Worm (Caenorhabditis elegans) whole organism, L4 larva: ENCODE measurements around the gene grd-8.
A peak's percentile ranks its signal among the peaks of the same experiment; 100 is the strongest.

ENCODE experiments used
- F10B5.3 ChIP-seq: sonication (generic microtip); optimal IDR thresholded peaks from 2 replicates; lab custom pipeline; 2016; ENCODE audit warnings: mild to moderate bottlenecking, missing genetic modification characterization, missing compliant biosample characterization
- aha-1 ChIP-seq: fragments of 150-350 bp; peaks from one replicate; lab custom pipeline; 2014; ENCODE audit warnings: missing biosample characterization, missing genetic modification characterization
- ama-1 ChIP-seq: fragments of 150-350 bp; optimal IDR thresholded peaks from 2 replicates; lab custom pipeline; 2014; ENCODE audit warnings: inconsistent platforms, mixed read lengths
- ctbp-1 ChIP-seq: fragments of 200-800 bp; sonication (Bioruptor generic); IDR thresholded peaks from 2 replicates; pipeline ENCODE4 v1.3.6; 2022; ENCODE audit warnings: missing genetic modification reagents, missing genetic modification characterization, missing compliant biosample characterization
- daf-12 ChIP-seq: fragments of 150-350 bp; optimal IDR thresholded peaks from 2 replicates; lab custom pipeline; 2014; ENCODE audit warnings: missing biosample characterization, missing genetic modification reagents, missing genetic modification characterization
- egl-27 ChIP-seq: sonication (generic microtip); optimal IDR thresholded peaks from 3 replicates; lab custom pipeline; 2017; ENCODE audit warnings: missing biosample characterization, missing genetic modification reagents, missing genetic modification characterization
- lin-29 ChIP-seq: fragments of 200-800 bp; sonication (Bioruptor generic); IDR thresholded peaks from 2 replicates; pipeline ENCODE4 v1.3.6; 2022; ENCODE audit warnings: missing genetic modification reagents, missing genetic modification characterization, missing compliant biosample characterization
- mes-2 ChIP-seq: sonication (generic microtip); optimal IDR thresholded peaks from 2 replicates; lab custom pipeline; 2016; ENCODE audit warnings: missing genotype, mild to moderate bottlenecking, missing genetic modification characterization, missing compliant biosample characterization; ENCODE audit not compliant: poor library complexity, severe bottlenecking
- nhr-237 ChIP-seq: sonication (generic microtip); optimal IDR thresholded peaks from 2 replicates; lab custom pipeline; 2017; ENCODE audit warnings: missing biosample characterization, missing genetic modification characterization
- pha-4 ChIP-seq, 2 experiments: fragments of 150-350 bp in 1 of 2; fragments of 200-800 bp in 1 of 2; sonication (Bioruptor generic) in 1 of 2; IDR thresholded peaks in 1 of 2; optimal IDR thresholded peaks in 1 of 2; 2 replicates each; pipeline versions ENCODE4 v1.3.6 to Lab custom; 2014 to 2022; ENCODE audit warnings: missing genetic modification characterization in 2 of 2, missing genetic modification reagents in 2 of 2, missing biosample characterization in 1 of 2, missing compliant biosample characterization in 1 of 2
- snpc-1.2 ChIP-seq: fragments of 200-800 bp; sonication (Bioruptor generic); IDR thresholded peaks from 2 replicates; pipeline ENCODE4 v1.3.6; 2022; ENCODE audit warnings: missing genetic modification reagents, missing genetic modification characterization, missing compliant biosample characterization

ce11 chrV:7884441-7884840 is 42.1 kb downstream of the grd-8 start:
- TF ChIP-seq nhr-237 (no peak), pha-4 (GFP tag; IDR thresholded peaks at IDR 0.05; lab: Robert Waterston, UW) (no peak), pha-4 (tag; optimal IDR thresholded peaks at IDR 0.05; lab: Kevin White, UChicago) (no peak), snpc-1.2 (no peak), daf-12 (tag; lab: Kevin White, UChicago) (no peak), F10B5.3 (tag; lab: Kevin White, UChicago) (no peak), egl-27 (tag; lab: Kevin White, UChicago) (no peak), lin-29 (no peak), ctbp-1 (GFP tag; lab: Robert Waterston, UW) (no peak), aha-1 (tag; lab: Kevin White, UChicago) (peak; percentile 84), ama-1 (lab: Kevin White, UChicago) (no peak), mes-2 (tag; lab: Kevin White, UChicago) (no peak)
